Fruit fly (Drosophila melanogaster) whole organism: Measurements from ENCODE around the gene DCTN5-p25.

Experiments used
- CG8478 ChIP-seq: fragments of >200 bp; optimal IDR thresholded peaks from 2 replicates; lab custom pipeline; 2018; ENCODE audit warnings: inconsistent platforms
- Dll ChIP-seq: fragments of >200 bp; optimal IDR thresholded peaks from 2 replicates; lab custom pipeline; 2017
- EcR ChIP-seq, 2 experiments: fragments of >200 bp; optimal IDR thresholded peaks; 2 replicates each; lab custom pipeline; 2017; ENCODE audit warnings: missing biosample characterization in 2 of 2, missing genetic modification characterization in 2 of 2, missing genetic modification reagents in 2 of 2
- pan ChIP-seq: fragments of >200 bp; optimal IDR thresholded peaks from 2 replicates; lab custom pipeline; 2017
- psq ChIP-seq: fragments of >200 bp; optimal IDR thresholded peaks from 2 replicates; lab custom pipeline; 2017
- usp ChIP-seq: fragments of >200 bp; optimal IDR thresholded peaks from 2 replicates; lab custom pipeline; 2017; ENCODE audit warnings: missing biosample characterization, missing genetic modification characterization, mixed read lengths

DNA sequence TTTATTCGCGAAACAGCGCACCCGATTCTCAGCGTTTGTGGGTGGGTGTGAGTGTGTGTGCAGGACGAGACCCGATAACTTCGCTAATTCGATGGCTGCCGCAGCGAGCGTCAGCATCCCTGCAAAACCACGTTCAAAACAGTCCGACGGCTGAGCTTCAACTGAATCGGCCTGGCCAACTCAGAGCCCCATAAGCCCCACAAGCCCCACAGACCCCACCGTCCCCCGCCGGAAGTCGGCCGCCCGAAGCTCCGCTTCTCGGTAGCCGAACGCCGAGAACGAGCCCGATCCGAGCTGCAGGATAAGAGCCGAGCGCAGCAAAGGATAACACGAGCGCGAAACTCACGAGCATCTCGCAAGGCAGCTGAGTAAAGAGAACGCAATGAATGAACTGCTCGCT is 33.4 kb upstream of the DCTN5-p25 start, which contains the start of gene side-II:
- TF ChIP-seq psq (lab: Kevin White, UChicago) (no peak), Dll (lab: Kevin White, UChicago) (no peak), CG8478 (lab: Kevin White, UChicago) (no peak), EcR (GFP tag; optimal IDR thresholded peaks at IDR 0.05; lab: Kevin White, UChicago) (no peak), pan (lab: Kevin White, UChicago) (no peak), usp (GFP tag; lab: Kevin White, UChicago) (no peak)
